Worm (Caenorhabditis elegans): ENCODE data around the gene F23H11.2.

DNA sequence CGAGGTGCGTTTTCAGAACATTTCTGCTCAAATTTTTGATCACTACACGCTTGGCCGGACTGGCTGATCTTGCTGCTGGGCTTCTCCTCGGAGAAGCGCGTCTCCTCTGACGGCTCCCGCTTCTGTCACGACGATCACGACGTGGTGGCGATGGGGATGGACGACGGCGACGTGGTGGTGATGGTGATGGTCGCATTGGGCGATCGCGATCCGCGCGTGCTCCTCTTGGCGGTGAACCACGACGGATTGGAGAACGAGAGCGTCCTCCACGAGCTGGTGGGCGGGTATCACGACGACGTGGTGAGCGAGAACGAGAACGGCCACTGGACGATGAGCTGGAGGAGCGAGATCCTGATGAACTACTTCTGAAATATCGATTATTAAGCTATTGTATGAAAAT is 42.1 kb upstream of the F23H11.2 start:
- TF ChIP-seq him-1 (tag; optimal IDR thresholded peaks at IDR 0.05) (no peak), dao-5 (tag; optimal IDR thresholded peaks at IDR 0.05) (no peak)

Measured in whole organism, L4/young adult.